Fruit fly (Drosophila melanogaster) whole organism, embryonic: ENCODE results near the gene eIF4A.
A peak's percentile ranks its signal among the peaks of the same experiment; 100 is the strongest.

Experiments used
- Atf3 ChIP-seq: fragments of 200-800 bp; sonication (Bioruptor generic); optimal IDR thresholded peaks from 3 replicates; lab custom pipeline; 2016; ENCODE audit warnings: missing biosample characterization, missing genetic modification characterization
- CG10274 ChIP-seq: fragments of 200-800 bp; sonication (Bioruptor generic); optimal IDR thresholded peaks from 3 replicates; lab custom pipeline; 2017; ENCODE audit warnings: missing biosample characterization, mild to moderate bottlenecking, missing genetic modification characterization
- CG11456 ChIP-seq: fragments of 200-800 bp; sonication (Bioruptor generic); IDR thresholded peaks from 3 replicates; pipeline ENCODE4 v1.3.6; 2022; ENCODE audit warnings: missing biosample characterization, missing genetic modification characterization
- CG13296 ChIP-seq: fragments of 200-800 bp; sonication (Bioruptor generic); optimal IDR thresholded peaks from 3 replicates; lab custom pipeline; 2018; ENCODE audit warnings: missing biosample characterization, mild to moderate bottlenecking, missing genetic modification characterization
- CG13894 ChIP-seq: fragments of 200-800 bp; sonication (Bioruptor generic); optimal IDR thresholded peaks from 3 replicates; lab custom pipeline; 2018; ENCODE audit warnings: missing biosample characterization, mild to moderate bottlenecking, missing genetic modification characterization, moderate library complexity
- CG14014 ChIP-seq: fragments of 200-800 bp; sonication (Bioruptor generic); IDR thresholded peaks from 2 replicates; pipeline ENCODE4 v1.3.6; 2022; ENCODE audit warnings: missing biosample characterization, missing genetic modification characterization
- CG14050 ChIP-seq: fragments of 200-800 bp; sonication (Bioruptor generic); IDR thresholded peaks from 3 replicates; pipeline ENCODE4 v1.3.6; 2022; ENCODE audit warnings: missing biosample characterization, missing genetic modification characterization
- CG15514 ChIP-seq: fragments of 200-800 bp; sonication (Bioruptor generic); optimal IDR thresholded peaks from 3 replicates; lab custom pipeline; 2017; ENCODE audit warnings: missing biosample characterization, missing genetic modification characterization, mild to moderate bottlenecking, moderate library complexity, missing genetic modification reagents
- CG1603 ChIP-seq: fragments of 200-800 bp; sonication (Bioruptor generic); optimal IDR thresholded peaks from 2 replicates; lab custom pipeline; 2019; ENCODE audit warnings: missing biosample characterization, mild to moderate bottlenecking, missing genetic modification characterization, moderate library complexity
- CG17328 ChIP-seq: fragments of 200-800 bp; sonication (Bioruptor generic); IDR thresholded peaks from 2 replicates; pipeline ENCODE4 v1.3.6; 2022; ENCODE audit warnings: missing biosample characterization, missing genetic modification characterization
- CG17912 ChIP-seq: fragments of 200-800 bp; sonication (Bioruptor generic); optimal IDR thresholded peaks from 2 replicates; lab custom pipeline; 2018; ENCODE audit warnings: missing biosample characterization, mild to moderate bottlenecking, missing genetic modification characterization
- CG4282 ChIP-seq: fragments of 200-800 bp; sonication (Bioruptor generic); optimal IDR thresholded peaks from 2 replicates; lab custom pipeline; 2016; ENCODE audit warnings: missing biosample characterization, missing genetic modification characterization
- CG4424 ChIP-seq: fragments of 200-800 bp; sonication (Bioruptor generic); optimal IDR thresholded peaks from 3 replicates; lab custom pipeline; 2016; ENCODE audit warnings: missing biosample characterization, missing genetic modification characterization
- CG4820 ChIP-seq: fragments of 200-800 bp; sonication (Bioruptor generic); optimal IDR thresholded peaks from 3 replicates; lab custom pipeline; 2016; ENCODE audit warnings: missing biosample characterization, missing genetic modification characterization
- CG6765 ChIP-seq: fragments of 200-800 bp; sonication (Bioruptor generic); optimal IDR thresholded peaks from 3 replicates; lab custom pipeline; 2017; ENCODE audit warnings: missing biosample characterization, mild to moderate bottlenecking, missing genetic modification characterization
- CG7372 ChIP-seq: fragments of 200-800 bp; sonication (Bioruptor generic); IDR thresholded peaks from 2 replicates; pipeline ENCODE4 v1.3.6; 2022; ENCODE audit warnings: missing biosample characterization, missing genetic modification characterization
- CG8478 ChIP-seq: fragments of >200 bp; optimal IDR thresholded peaks from 2 replicates; lab custom pipeline; 2018
- CG8924 ChIP-seq: fragments of 200-800 bp; optimal IDR thresholded peaks from 3 replicates; lab custom pipeline; 2019; ENCODE audit warnings: missing biosample characterization, mild to moderate bottlenecking, missing genetic modification characterization, moderate library complexity
- CoRest ChIP-seq: fragments of 200-800 bp; sonication (Bioruptor generic); optimal IDR thresholded peaks from 3 replicates; lab custom pipeline; 2018; ENCODE audit warnings: missing biosample characterization, mild to moderate bottlenecking, missing genetic modification characterization, moderate library complexity
- D19A ChIP-seq: fragments of 200-800 bp; optimal IDR thresholded peaks from 3 replicates; lab custom pipeline; 2019; ENCODE audit warnings: missing biosample characterization, mild to moderate bottlenecking, missing genetic modification characterization, moderate library complexity
- Dbx ChIP-seq: fragments of 200-800 bp; sonication (Bioruptor generic); IDR thresholded peaks from 3 replicates; pipeline ENCODE4 v1.3.6; 2022; ENCODE audit warnings: missing biosample characterization, missing genetic modification characterization
- Dref ChIP-seq: fragments of 200-800 bp; sonication (Bioruptor generic); IDR thresholded peaks from 2 replicates; pipeline ENCODE4 v1.3.6; 2022; ENCODE audit warnings: missing biosample characterization, missing genetic modification characterization
- Fer3 ChIP-seq: fragments of 200-800 bp; sonication (Bioruptor generic); optimal IDR thresholded peaks from 2 replicates; lab custom pipeline; 2018; ENCODE audit warnings: missing biosample characterization, mild to moderate bottlenecking, missing genetic modification characterization, moderate library complexity
- H2.0 ChIP-seq: fragments of 200-800 bp; sonication (Bioruptor generic); IDR thresholded peaks from 2 replicates; pipeline ENCODE4 v1.3.6; 2022; ENCODE audit warnings: missing biosample characterization, missing genetic modification characterization
- HHEX ChIP-seq: fragments of 200-800 bp; sonication (Bioruptor generic); optimal IDR thresholded peaks from 3 replicates; lab custom pipeline; 2017; ENCODE audit warnings: missing biosample characterization, mild to moderate bottlenecking, missing genetic modification characterization, missing genetic modification reagents
- HLH54F ChIP-seq: fragments of 200-800 bp; sonication (Bioruptor generic); optimal IDR thresholded peaks from 3 replicates; lab custom pipeline; 2016; ENCODE audit warnings: missing biosample characterization, missing genetic modification characterization
- NC2α ChIP-seq: fragments of 200-800 bp; sonication (Bioruptor generic); optimal IDR thresholded peaks from 2 replicates; lab custom pipeline; 2016; ENCODE audit warnings: missing biosample characterization, missing genetic modification characterization
- Nf-YA ChIP-seq: fragments of 200-800 bp; sonication (Bioruptor generic); IDR thresholded peaks from 2 replicates; pipeline ENCODE4 v1.3.6; 2022; ENCODE audit warnings: missing biosample characterization, missing genetic modification characterization
- Six4 ChIP-seq: fragments of 200-800 bp; sonication (Bioruptor generic); optimal IDR thresholded peaks from 2 replicates; lab custom pipeline; 2016; ENCODE audit warnings: missing biosample characterization, missing genetic modification characterization
- ac ChIP-seq: fragments of 200-800 bp; sonication (Bioruptor generic); optimal IDR thresholded peaks from 3 replicates; lab custom pipeline; 2017; ENCODE audit warnings: missing biosample characterization, mild to moderate bottlenecking, missing genetic modification characterization
- bcd ChIP-seq: fragments of 200-800 bp; sonication (Bioruptor generic); optimal IDR thresholded peaks from 2 replicates; lab custom pipeline; 2017; ENCODE audit warnings: missing biosample characterization, mild to moderate bottlenecking, missing genetic modification characterization
- bsh ChIP-seq, 2 experiments: fragments of 200-800 bp; sonication (Bioruptor generic); optimal IDR thresholded peaks; 2 replicates each; lab custom pipeline; 2017 to 2018; ENCODE audit warnings: mild to moderate bottlenecking in 2 of 2, missing biosample characterization in 2 of 2, missing genetic modification characterization in 2 of 2, moderate library complexity in 1 of 2
- cas ChIP-seq: fragments of 200-800 bp; sonication (Bioruptor generic); IDR thresholded peaks from 2 replicates; pipeline ENCODE4 v1.3.6; 2022; ENCODE audit warnings: missing biosample characterization, missing genetic modification characterization
- cato ChIP-seq: fragments of 200-800 bp; sonication (Bioruptor generic); optimal IDR thresholded peaks from 2 replicates; lab custom pipeline; 2016; ENCODE audit warnings: missing biosample characterization, missing genetic modification characterization, borderline replicate concordance
- caup ChIP-seq: fragments of 200-800 bp; sonication (Bioruptor generic); optimal IDR thresholded peaks from 3 replicates; lab custom pipeline; 2017; ENCODE audit warnings: missing biosample characterization, mild to moderate bottlenecking, missing genetic modification characterization, moderate library complexity; ENCODE audit not compliant: severe bottlenecking
- da ChIP-seq: fragments of 200-800 bp; sonication (Bioruptor generic); optimal IDR thresholded peaks from 2 replicates; lab custom pipeline; 2016; ENCODE audit warnings: missing biosample characterization, missing genetic modification characterization
- fd96Cb ChIP-seq: fragments of 200-800 bp; sonication (Bioruptor generic); optimal IDR thresholded peaks from 2 replicates; lab custom pipeline; 2018; ENCODE audit warnings: missing biosample characterization, mild to moderate bottlenecking, missing genetic modification characterization, moderate library complexity
- gce ChIP-seq: fragments of 200-800 bp; sonication (Bioruptor generic); IDR thresholded peaks from 3 replicates; pipeline ENCODE4 v1.3.6; 2022; ENCODE audit warnings: missing biosample characterization, missing genetic modification characterization
- grn ChIP-seq: fragments of 200-800 bp; sonication (Bioruptor generic); optimal IDR thresholded peaks from 3 replicates; lab custom pipeline; 2017; ENCODE audit warnings: missing biosample characterization, missing genetic modification characterization
- gsb ChIP-seq: fragments of 200-800 bp; sonication (Bioruptor generic); IDR thresholded peaks from 2 replicates; pipeline ENCODE4 v1.3.6; 2022; ENCODE audit warnings: missing biosample characterization, missing genetic modification characterization
- hb ChIP-seq: fragments of 200-800 bp; sonication (Bioruptor generic); IDR thresholded peaks from 3 replicates; pipeline ENCODE4 v1.3.6; 2022; ENCODE audit warnings: missing biosample characterization, missing genetic modification characterization; ENCODE audit not compliant: partially characterized antibody
- ind ChIP-seq: fragments of 200-800 bp; sonication (Bioruptor generic); optimal IDR thresholded peaks from 3 replicates; lab custom pipeline; 2016; ENCODE audit warnings: missing biosample characterization, missing genetic modification characterization
- inv ChIP-seq: fragments of 200-800 bp; sonication (Bioruptor generic); IDR thresholded peaks from 2 replicates; pipeline ENCODE4 v1.3.6; 2022; ENCODE audit warnings: missing biosample characterization, missing genetic modification characterization; ENCODE audit not compliant: partially characterized antibody
- pb ChIP-seq: fragments of 200-800 bp; sonication (Bioruptor generic); optimal IDR thresholded peaks from 3 replicates; lab custom pipeline; 2016; ENCODE audit warnings: missing biosample characterization, missing genetic modification characterization
- scrt ChIP-seq: fragments of 200-800 bp; sonication (Bioruptor generic); optimal IDR thresholded peaks from 2 replicates; lab custom pipeline; 2018; ENCODE audit warnings: missing biosample characterization, mild to moderate bottlenecking, missing genetic modification characterization, moderate library complexity
- sna ChIP-seq: fragments of 200-800 bp; sonication (Bioruptor generic); IDR thresholded peaks from 2 replicates; pipeline ENCODE4 v1.3.6; 2022; ENCODE audit warnings: missing biosample characterization, missing genetic modification characterization; ENCODE audit not compliant: partially characterized antibody
- sr ChIP-seq: fragments of 200-800 bp; sonication (Bioruptor generic); IDR thresholded peaks from 3 replicates; pipeline ENCODE4 v1.3.6; 2022; ENCODE audit warnings: missing biosample characterization, missing genetic modification characterization
- tgo ChIP-seq: fragments of 200-800 bp; sonication (Bioruptor generic); IDR thresholded peaks from 3 replicates; pipeline ENCODE4 v1.3.6; 2022; ENCODE audit warnings: missing biosample characterization, missing genetic modification characterization
- tup ChIP-seq: fragments of 200-800 bp; sonication (Bioruptor generic); optimal IDR thresholded peaks from 2 replicates; lab custom pipeline; 2016; ENCODE audit warnings: missing biosample characterization, mild to moderate bottlenecking, missing genetic modification characterization, moderate library complexity
- wor ChIP-seq: fragments of 200-800 bp; sonication (Bioruptor generic); IDR thresholded peaks from 2 replicates; pipeline ENCODE4 v1.3.6; 2022; ENCODE audit warnings: missing biosample characterization, missing genetic modification characterization

eIF4A gene

DNA sequence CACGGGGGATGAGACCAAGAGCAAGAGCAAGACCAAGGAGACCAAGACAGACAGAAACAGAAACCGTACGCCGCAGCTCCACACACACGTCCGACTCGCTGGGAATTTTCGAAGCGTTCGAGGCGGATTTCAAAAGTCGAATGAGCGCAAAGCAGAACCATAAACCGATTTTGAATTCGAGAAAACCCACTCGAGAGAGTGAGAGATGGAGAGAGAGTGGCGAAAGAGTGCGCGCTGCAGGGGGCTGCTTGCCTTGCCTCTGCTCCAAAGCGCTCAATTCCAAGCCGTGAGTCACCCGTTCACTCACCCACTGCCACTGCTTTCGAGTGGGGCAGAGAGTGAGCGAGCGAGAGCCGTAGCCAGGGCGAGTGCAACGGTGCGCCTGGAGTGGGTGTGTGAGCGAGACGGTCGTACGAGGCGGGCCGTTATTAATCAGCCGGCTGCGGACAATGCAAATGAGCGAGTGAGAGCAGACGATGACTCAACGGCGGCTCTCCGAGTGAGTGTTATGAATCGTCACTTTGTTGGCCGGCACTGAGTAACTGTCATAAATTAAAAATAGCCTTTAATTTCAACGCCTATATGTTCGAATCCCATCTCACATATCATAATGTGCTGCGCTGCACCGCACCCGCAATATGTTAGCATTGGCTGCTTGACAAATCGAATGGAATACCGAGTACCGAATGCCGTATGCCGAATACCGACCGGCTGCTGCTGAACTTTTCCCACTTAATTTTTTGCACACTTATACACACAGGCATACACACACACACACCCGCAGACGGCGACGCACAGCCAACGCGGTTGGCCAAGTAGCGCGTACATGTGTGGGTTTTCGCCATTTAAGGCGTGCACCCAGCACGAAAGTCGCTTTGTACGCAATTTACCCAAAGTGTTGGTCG lies 1.4 kb upstream of the eIF4A start (continued):
- TF ChIP-seq CG14050 (GFP tag; lab: Robert Waterston, UW) (no peak), caup (GFP tag; lab: Kevin White, UChicago) (peak; percentile 19), CG4282 (GFP tag; lab: Kevin White, UChicago) (no peak), CG7372 (GFP tag; lab: Robert Waterston, UW) (no peak), Six4 (GFP tag; lab: Kevin White, UChicago) (no peak), CG11456 (GFP tag; lab: Robert Waterston, UW) (no peak), CoRest (tag; lab: Kevin White, UChicago) (no peak), fd96Cb (tag; lab: Kevin White, UChicago) (no peak), Dref (GFP tag; lab: Robert Waterston, UW) (no peak), CG14014 (GFP tag; lab: Robert Waterston, UW) (no peak), Nf-YA (GFP tag; lab: Robert Waterston, UW) (no peak), CG4820 (GFP tag; lab: Kevin White, UChicago) (no peak), tup (GFP tag; lab: Kevin White, UChicago) (no peak), HHEX (GFP tag; lab: Kevin White, UChicago) (no peak), wor (GFP tag; lab: Robert Waterston, UW) (no peak), CG13296 (GFP tag; lab: Kevin White, UChicago) (peak; percentile 53), D19A (tag; lab: Kevin White, UChicago) (peak; percentile 19), sna (no peak), CG10274 (GFP tag; lab: Kevin White, UChicago) (no peak), gsb (GFP tag; lab: Robert Waterston, UW) (no peak), da (no peak), CG17912 (GFP tag; lab: Kevin White, UChicago) (no peak), inv (GFP tag; lab: Robert Waterston, UW) (no peak), CG6765 (GFP tag; lab: Kevin White, UChicago) (peak; percentile 80), scrt (GFP tag; lab: Kevin White, UChicago) (peak; percentile 49), CG17328 (GFP tag; lab: Robert Waterston, UW) (no peak), HLH54F (GFP tag; lab: Kevin White, UChicago) (no peak), Fer3 (no peak), ind (no peak), tgo (GFP tag; lab: Robert Waterston, UW) (no peak), NC2α (GFP tag; lab: Kevin White, UChicago) (no peak), cas (GFP tag; lab: Robert Waterston, UW) (no peak), CG15514 (peak; percentile 25), ac (no peak), Atf3 (no peak), CG13894 (peak; percentile 57), grn (GFP tag; lab: Kevin White, UChicago) (peak; percentile 4), sr (no peak), bsh (GFP tag; optimal IDR thresholded peaks at IDR 0.05; lab: Kevin White, UChicago) (peak; percentile 16 to 27), gce (GFP tag; lab: Robert Waterston, UW) (no peak), bcd (GFP tag; lab: Kevin White, UChicago) (no peak), hb (GFP tag; lab: Robert Waterston, UW) (no peak), cato (GFP tag; lab: Kevin White, UChicago) (no peak), pb (GFP tag; lab: Kevin White, UChicago) (no peak), Dbx (GFP tag; lab: Robert Waterston, UW) (no peak), CG8478 (lab: Kevin White, UChicago) (no peak), CG1603 (tag; lab: Kevin White, UChicago) (no peak), CG4424 (GFP tag; lab: Kevin White, UChicago) (no peak), H2.0 (no peak), CG8924 (peak; percentile 23)
